Worm (Caenorhabditis elegans): Measurements from ENCODE around the gene chil-6.

DNA sequence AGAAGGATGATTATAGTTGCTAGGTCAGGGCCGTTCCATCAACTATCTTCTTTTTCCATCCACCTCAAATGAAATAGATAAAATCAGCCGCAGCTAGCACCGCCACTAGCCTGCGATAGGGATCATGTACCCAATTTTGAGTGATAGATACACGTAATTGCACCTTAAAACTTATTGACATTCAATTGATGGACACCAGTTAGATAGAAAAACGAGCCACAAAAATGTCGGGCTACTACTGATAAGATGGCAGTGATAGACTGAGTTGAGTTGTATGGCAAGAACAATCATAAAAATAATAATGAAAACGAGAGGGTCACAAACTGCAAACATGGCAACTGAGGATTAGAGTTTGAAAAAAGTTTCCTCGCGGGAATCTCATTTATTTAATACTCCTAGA lies 34.1 kb upstream of the chil-6 start:
- no peak for TF ChIP-seq ama-1 (optimal IDR thresholded peaks at IDR 0.05)
- no peak for TF ChIP-seq sea-1 (GFP tag; conservative IDR thresholded peaks at IDR 0.05)
- TF ChIP-seq hnd-1 (tag; optimal IDR thresholded peaks at IDR 0.05): no peak
- no peak for TF ChIP-seq flt-1 (GFP tag; IDR thresholded peaks at IDR 0.05)
- TF ChIP-seq tbx-37 (GFP tag; conservative IDR thresholded peaks at IDR 0.05): no peak
- TF ChIP-seq ceh-36 (tag; optimal IDR thresholded peaks at IDR 0.05): no peak
- no peak for TF ChIP-seq F13C5.2 (tag; optimal IDR thresholded peaks at IDR 0.05)
- TF ChIP-seq B0310.2 (tag; optimal IDR thresholded peaks at IDR 0.05): no peak
- TF ChIP-seq scrt-1 (GFP tag; IDR thresholded peaks at IDR 0.05): no peak
- no peak for TF ChIP-seq tbx-11 (GFP tag; IDR thresholded peaks at IDR 0.05)
- TF ChIP-seq aly-1 (tag; optimal IDR thresholded peaks at IDR 0.05): no peak
